Worm (Caenorhabditis elegans) whole organism, midembryonic: Measurements from ENCODE around the gene srbc-63.
A peak's percentile ranks its signal among the peaks of the same experiment; 100 is the strongest.

Source experiments
- T22C8.4 ChIP-seq: fragments of 200-800 bp; sonication (Bioruptor generic); IDR thresholded peaks from 2 replicates; pipeline ENCODE4 v1.3.6; 2022; ENCODE audit warnings: missing genetic modification characterization, missing compliant biosample characterization
- cog-1 ChIP-seq: sonication (generic microtip); optimal IDR thresholded peaks from 2 replicates; lab custom pipeline; 2016; ENCODE audit warnings: missing genetic modification characterization, missing compliant biosample characterization
- flt-1 ChIP-seq: fragments of 200-800 bp; sonication (Bioruptor generic); IDR thresholded peaks from 2 replicates; pipeline ENCODE4 v1.3.6; 2022; ENCODE audit warnings: missing genetic modification characterization, missing compliant biosample characterization
- klf-2 ChIP-seq: fragments of 200-800 bp; sonication (Bioruptor generic); conservative IDR thresholded peaks from 2 replicates; pipeline ENCODE4 v1.3.6; 2022; ENCODE audit warnings: missing genetic modification reagents, missing genetic modification characterization, missing compliant biosample characterization
- med-1 ChIP-seq: sonication (generic microtip); optimal IDR thresholded peaks from 2 replicates; lab custom pipeline; 2017; ENCODE audit warnings: missing genetic modification characterization, mild to moderate bottlenecking, missing compliant biosample characterization, antibody characterized with exemption, missing genetic modification reagents; ENCODE audit not compliant: insufficient read depth
- ref-1 ChIP-seq: fragments of 200-800 bp; sonication (Bioruptor generic); conservative IDR thresholded peaks from 2 replicates; pipeline ENCODE4 v1.3.6; 2022; ENCODE audit warnings: missing genetic modification reagents, missing genetic modification characterization, missing compliant biosample characterization
- tab-1 ChIP-seq: fragments of 200-800 bp; sonication (Bioruptor generic); IDR thresholded peaks from 2 replicates; pipeline ENCODE4 v1.3.6; 2022; ENCODE audit warnings: missing genetic modification characterization, missing compliant biosample characterization
- ztf-23 ChIP-seq: fragments of 200-800 bp; sonication (Bioruptor generic); IDR thresholded peaks from 2 replicates; pipeline ENCODE4 v1.3.6; 2022; ENCODE audit warnings: missing genetic modification reagents, missing genetic modification characterization, missing compliant biosample characterization
- ztf-29 ChIP-seq: fragments of 200-800 bp; sonication (Bioruptor generic); IDR thresholded peaks from 2 replicates; pipeline ENCODE4 v1.3.6; 2022; ENCODE audit warnings: missing genetic modification reagents, missing genetic modification characterization, missing compliant biosample characterization

The srbc-63 gene

DNA sequence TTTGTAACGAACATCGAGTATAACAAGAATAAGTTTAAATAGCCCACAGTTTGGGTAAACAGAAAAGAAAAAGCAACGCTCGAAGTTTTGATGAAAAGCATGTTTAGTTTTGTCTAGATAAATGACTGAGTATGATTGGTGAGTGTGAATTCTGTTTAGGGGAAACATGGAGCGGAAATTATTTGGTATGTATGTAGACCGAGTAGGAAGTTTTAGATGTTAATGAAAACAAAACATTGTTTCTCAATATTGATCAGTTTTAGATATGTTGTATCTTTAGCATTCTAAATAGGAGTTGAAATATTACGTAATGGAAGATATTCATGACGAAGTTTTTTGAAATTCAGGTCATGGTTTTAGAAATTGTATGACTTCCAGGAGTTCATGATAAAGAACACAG is at the start of gene srbc-63:
srbc-63 (minus strand) TSS at position 101 of the 400 bp plus-strand sequence.
- no peak for TF ChIP-seq tab-1
- TF ChIP-seq klf-2 (GFP tag; lab: Robert Waterston, UW): no peak
- TF ChIP-seq cog-1 (tag; lab: Kevin White, UChicago): no peak
- no peak for TF ChIP-seq T22C8.4
- TF ChIP-seq med-1: no peak
- no peak for TF ChIP-seq ztf-29 (GFP tag; lab: Robert Waterston, UW)
- TF ChIP-seq flt-1 (GFP tag; lab: Robert Waterston, UW): no peak
- TF ChIP-seq ref-1: no peak
- no peak for TF ChIP-seq ztf-23 (GFP tag; lab: Robert Waterston, UW)

DNA sequence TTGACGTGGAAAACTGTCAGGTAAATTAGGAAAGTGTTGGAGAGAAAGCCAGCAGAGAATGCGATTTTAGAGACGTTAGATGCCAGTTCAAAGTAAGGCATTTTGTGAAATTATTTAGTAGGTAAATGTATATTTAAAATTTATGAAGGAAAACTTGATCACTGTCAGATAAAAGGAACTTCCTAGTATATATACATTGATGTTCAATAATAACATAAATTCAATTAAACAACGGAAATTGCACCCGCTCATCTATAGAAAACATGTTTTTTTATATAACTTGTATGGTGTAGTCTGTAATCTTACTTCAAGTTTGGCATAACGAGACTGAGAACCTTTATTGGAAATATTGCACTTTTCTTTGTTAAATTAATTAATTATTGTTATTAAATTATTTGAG is 46.6 kb upstream of the srbc-63 start, which contains the start of gene str-71:
str-71 (minus strand) TSS at position 101 of the 400 bp plus-strand sequence.
- TF ChIP-seq flt-1 (GFP tag; lab: Robert Waterston, UW) (no peak), med-1 (no peak), ztf-29 (GFP tag; lab: Robert Waterston, UW) (no peak), tab-1 (no peak), cog-1 (tag; lab: Kevin White, UChicago) (no peak), ref-1 (no peak)

DNA sequence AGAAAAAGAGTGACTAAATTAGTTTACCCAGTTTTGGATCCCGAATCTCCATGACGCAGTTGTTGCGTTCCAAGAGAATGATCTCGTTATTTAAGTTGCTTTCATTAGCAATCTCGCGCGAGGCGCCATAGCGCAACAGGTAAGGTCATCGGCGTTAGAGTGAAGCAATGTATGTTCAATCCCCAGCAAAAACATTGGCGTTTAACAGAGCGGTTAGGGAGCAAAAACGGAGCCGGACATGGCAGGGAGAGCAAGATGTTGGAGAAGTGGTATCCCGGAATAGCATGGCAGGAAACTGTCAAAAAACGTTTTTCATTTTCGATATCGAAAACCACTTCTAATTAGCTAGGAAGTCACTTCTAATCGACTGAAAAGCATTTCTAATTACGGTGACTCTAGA is 41.8 kb upstream of the srbc-63 start:
- 0 out of 2 replicates have a peak, but pooled peaks have one; percentile 26 for TF ChIP-seq ztf-23 (GFP tag; lab: Robert Waterston, UW)
- no peak for TF ChIP-seq T22C8.4

DNA sequence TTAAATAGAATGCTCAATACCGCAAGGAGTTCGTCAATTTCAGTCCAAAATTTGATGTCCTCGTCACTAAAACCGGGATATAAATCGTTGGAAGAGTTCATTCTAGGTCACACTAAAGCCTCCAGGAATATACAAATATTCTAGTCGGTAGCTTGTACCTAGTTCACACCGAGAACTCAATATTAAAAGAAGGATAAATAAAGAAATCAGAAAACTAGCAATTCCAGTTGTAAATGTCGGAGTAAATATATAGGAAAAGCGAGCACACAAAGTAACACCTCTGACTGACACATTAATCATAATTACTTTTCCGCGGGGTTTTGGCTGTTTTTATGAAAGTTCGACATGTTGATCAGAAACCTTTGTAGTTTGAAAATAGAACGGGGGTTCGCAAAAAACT is 38.9 kb upstream of the srbc-63 start, which contains the start of gene srw-33:
srw-33 (minus strand) TSS at position 101 of the 400 bp plus-strand sequence.
- TF ChIP-seq ref-1 (no peak), T22C8.4 (no peak), med-1 (no peak), klf-2 (GFP tag; lab: Robert Waterston, UW) (no peak), ztf-23 (GFP tag; lab: Robert Waterston, UW) (no peak)

DNA sequence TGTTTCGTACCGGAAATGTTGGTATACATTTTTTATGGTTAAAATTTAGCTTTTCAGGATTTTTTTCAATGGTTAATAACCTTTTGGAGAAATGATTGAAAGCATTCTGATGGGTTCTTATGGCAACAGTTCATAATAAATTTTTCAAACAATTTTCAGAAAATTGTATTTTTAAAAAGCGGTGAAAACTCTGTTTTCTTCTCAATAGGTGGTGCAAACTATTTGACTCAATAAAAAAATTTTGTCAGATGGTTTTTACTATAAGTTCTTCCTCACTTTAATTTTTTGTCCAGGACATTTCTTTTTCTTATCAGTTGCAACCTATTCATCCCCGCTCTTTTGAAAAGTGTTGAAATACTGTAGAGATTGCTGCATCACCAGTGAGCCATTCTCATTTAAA is 36.3 kb upstream of the srbc-63 start, which contains the start of gene T26H5.14:
T26H5.14 (plus strand) TSS at position 301 of the 400 bp plus-strand sequence.
- TF ChIP-seq klf-2 (GFP tag; lab: Robert Waterston, UW) (no peak), med-1 (no peak), ztf-29 (GFP tag; lab: Robert Waterston, UW) (no peak), T22C8.4 (no peak), cog-1 (tag; lab: Kevin White, UChicago) (no peak), ref-1 (no peak), tab-1 (no peak), ztf-23 (GFP tag; lab: Robert Waterston, UW) (no peak), flt-1 (GFP tag; lab: Robert Waterston, UW) (no peak)

DNA sequence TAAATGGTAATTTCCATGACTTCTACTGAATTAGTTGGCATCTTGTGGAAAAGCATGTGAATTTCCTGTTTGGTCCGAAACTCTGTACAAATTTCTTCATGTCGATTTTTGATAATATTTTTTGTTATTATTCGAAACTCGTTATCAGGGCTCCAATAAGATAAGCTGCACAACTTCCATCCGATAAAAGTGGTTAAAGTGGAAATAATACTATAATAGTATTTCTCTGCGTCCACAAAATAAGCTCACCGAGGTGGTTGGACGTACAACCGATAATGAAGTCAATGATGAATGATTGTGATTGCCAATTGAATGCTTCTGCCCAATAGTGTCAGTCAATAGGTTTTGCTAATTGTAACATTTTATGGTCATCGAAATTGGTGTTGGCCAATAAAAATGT is 35.9 kb upstream of the srbc-63 start, which contains the start of gene T26H5.4:
T26H5.4 (minus strand) TSS at position 294 of the 400 bp plus-strand sequence.
- TF ChIP-seq med-1: no peak
- TF ChIP-seq T22C8.4: no peak
- no peak for TF ChIP-seq ztf-29 (GFP tag; lab: Robert Waterston, UW)
- TF ChIP-seq tab-1: no peak
- TF ChIP-seq cog-1 (tag; lab: Kevin White, UChicago): no peak
- TF ChIP-seq klf-2 (GFP tag; lab: Robert Waterston, UW): no peak
- no peak for TF ChIP-seq flt-1 (GFP tag; lab: Robert Waterston, UW)
- TF ChIP-seq ztf-23 (GFP tag; lab: Robert Waterston, UW): no peak
- TF ChIP-seq ref-1: no peak

DNA sequence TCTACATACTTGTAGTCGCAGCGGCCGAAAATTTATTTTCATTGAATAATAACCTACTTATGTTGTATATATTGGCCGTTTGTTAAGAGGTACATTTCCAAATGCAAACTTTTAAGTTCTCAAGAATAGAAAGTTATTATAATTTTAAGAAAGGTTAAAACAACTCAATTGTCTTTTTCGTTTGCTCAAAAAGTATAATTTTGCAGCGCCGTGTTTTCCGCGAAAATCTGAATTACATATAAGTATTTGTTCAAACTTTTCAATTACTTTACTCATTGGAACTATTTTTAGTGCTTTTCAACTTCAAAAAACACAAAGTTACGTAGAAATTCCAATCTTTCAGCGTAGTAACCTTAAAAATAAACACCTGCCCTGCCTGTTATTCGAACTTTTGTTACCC is 32.9 kb upstream of the srbc-63 start, which contains the start of gene srh-239:
srh-239 (plus strand) TSS at position 301 of the 400 bp plus-strand sequence.
- TF ChIP-seq klf-2 (GFP tag; lab: Robert Waterston, UW) (no peak), med-1 (no peak), flt-1 (GFP tag; lab: Robert Waterston, UW) (no peak), T22C8.4 (no peak), ref-1 (no peak), ztf-29 (GFP tag; lab: Robert Waterston, UW) (no peak), ztf-23 (GFP tag; lab: Robert Waterston, UW) (no peak), cog-1 (tag; lab: Kevin White, UChicago) (no peak), tab-1 (no peak)

DNA sequence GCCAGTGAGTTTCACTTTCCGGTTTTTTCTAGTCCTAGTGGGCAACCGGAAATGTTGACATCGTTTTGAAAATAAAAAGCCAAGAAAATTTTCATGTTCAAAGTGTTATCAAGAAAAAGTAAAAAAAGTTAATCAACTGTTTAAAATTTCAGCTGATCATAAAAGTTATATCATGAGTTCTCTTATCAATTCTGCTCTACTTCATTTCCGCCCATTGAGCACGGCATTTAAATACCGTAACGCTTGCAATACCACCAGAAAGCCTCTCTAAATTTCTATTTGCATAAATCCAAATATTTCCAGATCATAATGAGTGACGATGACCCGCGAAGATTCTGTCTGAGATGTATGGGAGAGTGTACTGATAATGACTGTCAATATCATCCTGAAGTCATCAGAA is 32.1 kb upstream of the srbc-63 start, which contains the start of gene T26H5.9:
T26H5.9 (plus strand) TSS at position 302 of the 400 bp plus-strand sequence.
- TF ChIP-seq tab-1: no peak
- TF ChIP-seq ref-1: no peak
- TF ChIP-seq med-1: no peak
- TF ChIP-seq ztf-29 (GFP tag; lab: Robert Waterston, UW): no peak
- TF ChIP-seq flt-1 (GFP tag; lab: Robert Waterston, UW): no peak
- no peak for TF ChIP-seq ztf-23 (GFP tag; lab: Robert Waterston, UW)
- TF ChIP-seq cog-1 (tag; lab: Kevin White, UChicago): no peak
- TF ChIP-seq T22C8.4: no peak
- no peak for TF ChIP-seq klf-2 (GFP tag; lab: Robert Waterston, UW)

DNA sequence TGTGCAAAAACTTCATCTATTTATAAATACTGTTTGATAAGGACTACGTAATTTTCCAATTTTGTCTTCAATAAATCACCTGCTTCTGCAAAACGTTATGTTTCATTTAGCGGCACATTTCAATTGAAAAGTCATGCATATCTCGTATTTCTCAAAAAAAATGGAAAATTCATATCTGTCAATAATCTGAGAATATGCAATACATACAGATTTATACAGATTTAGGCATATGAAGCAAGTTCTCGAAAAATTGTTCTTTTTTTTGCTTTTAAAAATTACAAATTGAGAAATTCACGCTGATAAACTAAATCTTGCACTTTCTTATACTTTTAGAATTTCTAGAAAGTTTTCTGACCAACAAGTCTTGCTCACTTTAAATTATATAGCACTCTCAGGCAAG is 31.7 kb upstream of the srbc-63 start, which contains the start of gene T26H5.11:
T26H5.11 (minus strand) TSS at position 101 of the 400 bp plus-strand sequence.
- TF ChIP-seq tab-1: no peak
- TF ChIP-seq med-1: no peak
- no peak for TF ChIP-seq ztf-23 (GFP tag; lab: Robert Waterston, UW)
- TF ChIP-seq cog-1 (tag; lab: Kevin White, UChicago): no peak
- no peak for TF ChIP-seq ztf-29 (GFP tag; lab: Robert Waterston, UW)
- no peak for TF ChIP-seq T22C8.4
- no peak for TF ChIP-seq flt-1 (GFP tag; lab: Robert Waterston, UW)
- TF ChIP-seq ref-1: no peak
- no peak for TF ChIP-seq klf-2 (GFP tag; lab: Robert Waterston, UW)

DNA sequence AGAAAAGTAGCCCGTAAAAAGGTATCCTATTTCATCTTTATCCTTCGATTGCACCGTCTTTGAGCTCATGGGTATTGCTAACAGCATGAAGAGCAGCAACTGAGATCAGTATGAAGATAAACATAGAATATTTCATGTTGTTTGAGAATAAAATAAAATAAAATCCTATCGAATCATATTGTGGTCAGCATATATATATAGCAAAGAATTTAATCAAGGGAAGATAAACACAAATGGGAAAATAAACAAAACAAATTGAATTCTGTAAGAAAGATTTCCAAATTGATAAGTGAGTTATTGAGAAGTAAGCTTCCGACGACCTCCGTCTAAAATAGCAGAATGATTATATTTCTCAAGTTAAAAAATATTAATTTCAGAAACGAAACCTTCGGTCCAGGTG is 31.2 kb upstream of the srbc-63 start, which contains the start of gene T26H5.10:
T26H5.10 (minus strand) TSS at position 101 of the 400 bp plus-strand sequence.
- TF ChIP-seq klf-2 (GFP tag; lab: Robert Waterston, UW) (no peak), tab-1 (no peak), ztf-23 (GFP tag; lab: Robert Waterston, UW) (no peak), T22C8.4 (no peak), cog-1 (tag; lab: Kevin White, UChicago) (no peak), med-1 (no peak), flt-1 (GFP tag; lab: Robert Waterston, UW) (no peak), ref-1 (no peak), ztf-29 (GFP tag; lab: Robert Waterston, UW) (no peak)
